Worm (Caenorhabditis elegans): ENCODE measurements around the gene acp-4.

DNA sequence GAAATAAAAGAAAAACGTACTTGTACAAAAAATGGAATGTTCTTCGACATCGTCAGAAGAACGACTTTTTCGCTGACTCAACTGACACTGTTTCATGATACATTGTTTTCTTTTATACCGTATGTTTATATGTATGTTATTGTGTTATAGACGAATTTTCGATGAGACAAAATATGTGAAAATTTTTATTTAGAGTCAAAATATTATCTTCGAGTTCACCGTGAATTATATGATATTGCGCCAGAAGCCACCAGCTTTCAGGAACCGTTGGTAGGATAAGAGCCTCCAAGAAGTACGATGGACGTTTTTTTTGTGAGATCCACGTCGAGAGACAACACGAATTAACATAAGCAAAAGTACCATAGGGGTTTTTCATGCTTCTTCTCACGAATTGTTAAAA, 21.2 kb upstream of the acp-4 start, which contains the start of gene F22B5.6:
- TF ChIP-seq pqm-1 (tag; optimal IDR thresholded peaks at IDR 0.05) (no peak), unc-39 (tag; optimal IDR thresholded peaks at IDR 0.05) (no peak), Y105C5A.15 (GFP tag; IDR thresholded peaks at IDR 0.05) (no peak), pha-4 (GFP tag; IDR thresholded peaks at IDR 0.05) (no peak), pha-4 (tag; optimal IDR thresholded peaks at IDR 0.05) (no peak), aly-2 (tag; optimal IDR thresholded peaks at IDR 0.05) (no peak), nhr-237 (tag; optimal IDR thresholded peaks at IDR 0.05) (no peak), F49E8.2 (tag; optimal IDR thresholded peaks at IDR 0.05; ENCODE audit: borderline replicate concordance) (no peak)
